Fruit fly (Drosophila melanogaster): ENCODE data around the gene CG7943.

DNA sequence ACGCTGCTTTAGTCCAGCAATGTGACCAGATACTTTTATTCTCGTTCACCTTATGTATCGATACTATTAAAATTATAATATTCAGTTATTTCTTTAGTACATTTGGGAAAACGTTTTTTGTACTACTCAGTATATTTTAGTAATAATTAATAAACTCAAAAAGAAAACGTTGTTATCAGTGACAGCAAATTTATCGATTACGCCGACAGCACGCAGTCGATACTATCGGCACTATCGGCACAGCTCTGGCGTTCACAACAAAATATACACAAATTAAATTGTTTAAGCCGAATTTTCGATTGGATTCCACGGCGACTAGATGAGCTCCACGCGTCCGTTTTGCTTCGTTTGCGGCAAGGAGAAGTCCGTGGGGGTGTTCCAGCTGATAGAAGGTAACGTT is 6.8 kb upstream of the CG7943 start, which contains the start of the genes janA, Sry-alpha and Sry-beta:
- no peak for TF ChIP-seq ttk (optimal IDR thresholded peaks at IDR 0.05)
- no peak for TF ChIP-seq psq (optimal IDR thresholded peaks at IDR 0.05)
- TF ChIP-seq Myc (optimal IDR thresholded peaks at IDR 0.05), result no peak
- no peak for TF ChIP-seq Sin3A (optimal IDR thresholded peaks at IDR 0.05)
- TF ChIP-seq insv (optimal IDR thresholded peaks at IDR 0.05), result no peak
- TF ChIP-seq h (optimal IDR thresholded peaks at IDR 0.05), result no peak
